Worm (Caenorhabditis elegans) whole organism, L1 larva: ENCODE measurements around the gene F10G7.10.

ENCODE experiments used
- C16A3.4 ChIP-seq: fragments of 150-350 bp; optimal IDR thresholded peaks from 2 replicates; lab custom pipeline; 2014; ENCODE audit warnings: missing biosample characterization, missing genetic modification characterization
- C34B4.2 ChIP-seq: sonication (generic microtip); optimal IDR thresholded peaks from 2 replicates; lab custom pipeline; 2017; ENCODE audit warnings: mild to moderate bottlenecking, missing genetic modification characterization, missing compliant biosample characterization
- F16B12.6 ChIP-seq: fragments of 150-350 bp; optimal IDR thresholded peaks from 2 replicates; lab custom pipeline; 2014; ENCODE audit warnings: missing biosample characterization, missing genetic modification characterization
- Y116A8C.19 ChIP-seq: sonication (generic microtip); optimal IDR thresholded peaks from 2 replicates; lab custom pipeline; 2016; ENCODE audit warnings: missing compliant biosample characterization, missing genetic modification characterization, borderline replicate concordance
- alr-1 ChIP-seq: fragments of 200-800 bp; sonication (Bioruptor generic); optimal IDR thresholded peaks from 2 replicates; lab custom pipeline; 2018; ENCODE audit warnings: borderline replicate concordance, mild to moderate bottlenecking, missing genetic modification characterization, missing compliant biosample characterization
- aly-2 ChIP-seq: fragments of 150-350 bp; optimal IDR thresholded peaks from 2 replicates; lab custom pipeline; 2014; ENCODE audit warnings: missing biosample characterization, missing genetic modification characterization
- ceh-63 ChIP-seq: fragments of 200-800 bp; sonication (Bioruptor generic); optimal IDR thresholded peaks from 2 replicates; lab custom pipeline; 2018; ENCODE audit warnings: mild to moderate bottlenecking, missing genetic modification characterization, missing compliant biosample characterization
- ceh-8 ChIP-seq: fragments of 200-800 bp; sonication (Bioruptor generic); optimal IDR thresholded peaks from 2 replicates; lab custom pipeline; 2018; ENCODE audit warnings: mild to moderate bottlenecking, missing genetic modification characterization, moderate library complexity, missing compliant biosample characterization
- ceh-82 ChIP-seq, 3 experiments: fragments of 150-350 bp in 1 of 3; sonication (generic microtip) in 2 of 3; optimal IDR thresholded peaks; 2 replicates each; lab custom pipeline; 2014 to 2017; ENCODE audit warnings: missing biosample characterization in 3 of 3, missing genetic modification characterization in 3 of 3
- ceh-88 ChIP-seq: fragments of 200-800 bp; sonication (Bioruptor generic); IDR thresholded peaks from 2 replicates; pipeline ENCODE4 v1.3.6; 2022; ENCODE audit warnings: missing genetic modification characterization, missing compliant biosample characterization
- ces-1 ChIP-seq: fragments of 150-350 bp; optimal IDR thresholded peaks from 2 replicates; lab custom pipeline; 2014; ENCODE audit warnings: missing biosample characterization, missing genetic modification reagents, missing genetic modification characterization
- dpl-1 ChIP-seq, 3 experiments: fragments of 150-350 bp in 2 of 3; sonication (generic microtip) in 1 of 3; optimal IDR thresholded peaks; 2 replicates each; lab custom pipeline; 2014 to 2017; ENCODE audit warnings: missing biosample characterization in 3 of 3, missing genetic modification characterization in 3 of 3, missing genetic modification reagents in 3 of 3
- dsc-1 ChIP-seq: sonication (generic microtip); optimal IDR thresholded peaks from 2 replicates; lab custom pipeline; 2016; ENCODE audit warnings: mild to moderate bottlenecking, missing genetic modification characterization, missing compliant biosample characterization
- efl-1 ChIP-seq, 4 experiments: fragments of 150-350 bp; optimal IDR thresholded peaks in 3 of 4; peaks in 1 of 4; 1 replicate in 1 of 4; 2 replicates in 3 of 4; lab custom pipeline; 2014; ENCODE audit warnings: missing biosample characterization in 2 of 4, missing genetic modification characterization in 2 of 4, missing genetic modification reagents in 2 of 4
- elt-2 ChIP-seq: sonication (generic microtip); optimal IDR thresholded peaks from 2 replicates; lab custom pipeline; 2016; ENCODE audit warnings: missing genetic modification characterization, mild to moderate bottlenecking, inconsistent platforms, missing compliant biosample characterization, missing genetic modification reagents
- elt-3 ChIP-seq, 6 experiments: fragments of 150-350 bp in 1 of 6; sonication (generic microtip); optimal IDR thresholded peaks; 2 replicates each; lab custom pipeline; 2017 to 2018; ENCODE audit warnings: missing biosample characterization in 6 of 6, missing genetic modification characterization in 6 of 6, inconsistent platforms in 1 of 6
- fkh-10 ChIP-seq: sonication (generic microtip); optimal IDR thresholded peaks from 2 replicates; lab custom pipeline; 2017; ENCODE audit warnings: missing biosample characterization, missing genetic modification reagents, missing genetic modification characterization
- fkh-4 ChIP-seq: sonication (generic microtip); optimal IDR thresholded peaks from 2 replicates; lab custom pipeline; 2016; ENCODE audit warnings: missing compliant biosample characterization, missing genetic modification characterization, borderline replicate concordance
- hlh-17 ChIP-seq: fragments of 200-800 bp; sonication (Bioruptor generic); optimal IDR thresholded peaks from 2 replicates; lab custom pipeline; 2018; ENCODE audit warnings: missing genetic modification characterization, mild to moderate bottlenecking, missing compliant biosample characterization, moderate library complexity, borderline replicate concordance
- jun-1 ChIP-seq: fragments of 150-350 bp; optimal IDR thresholded peaks from 2 replicates; lab custom pipeline; 2014; ENCODE audit warnings: missing biosample characterization, missing genetic modification reagents, missing genetic modification characterization
- lin-14 ChIP-seq: fragments of 200-800 bp; sonication (Bioruptor generic); optimal IDR thresholded peaks from 2 replicates; lab custom pipeline; 2018; ENCODE audit warnings: mild to moderate bottlenecking, missing genetic modification characterization, moderate library complexity, missing compliant biosample characterization
- lin-15B ChIP-seq: fragments of 150-350 bp; sonication (generic microtip); optimal IDR thresholded peaks from 3 replicates; lab custom pipeline; 2014; ENCODE audit warnings: missing biosample characterization, missing genetic modification characterization
- lin-35 ChIP-seq, 2 experiments: fragments of 150-350 bp; optimal IDR thresholded peaks; 2 replicates each; lab custom pipeline; 2014; ENCODE audit warnings: missing biosample characterization in 2 of 2, missing genetic modification characterization in 2 of 2, missing genetic modification reagents in 2 of 2
- lin-39 ChIP-seq: fragments of 150-350 bp; optimal IDR thresholded peaks from 2 replicates; lab custom pipeline; 2014; ENCODE audit warnings: missing biosample characterization, missing genetic modification reagents, missing genetic modification characterization
- lir-3 ChIP-seq: sonication (generic microtip); optimal IDR thresholded peaks from 2 replicates; lab custom pipeline; 2016; ENCODE audit warnings: mild to moderate bottlenecking, missing genetic modification characterization, moderate library complexity, missing compliant biosample characterization; ENCODE audit not compliant: poor library complexity
- lsy-2 ChIP-seq, 2 experiments: fragments of 150-350 bp; optimal IDR thresholded peaks; 2 replicates each; lab custom pipeline; 2014; ENCODE audit warnings: missing biosample characterization in 2 of 2, missing genetic modification characterization in 2 of 2
- mdl-1 ChIP-seq, 2 experiments: fragments of 150-350 bp; optimal IDR thresholded peaks; 2 replicates each; lab custom pipeline; 2014 to 2017; ENCODE audit warnings: missing biosample characterization in 2 of 2, missing genetic modification characterization in 2 of 2, inconsistent platforms in 1 of 2
- mef-2 ChIP-seq: fragments of 150-350 bp; optimal IDR thresholded peaks from 2 replicates; lab custom pipeline; 2014; ENCODE audit warnings: missing biosample characterization, missing genetic modification characterization
- nhr-11 ChIP-seq: fragments of 150-350 bp; optimal IDR thresholded peaks from 2 replicates; lab custom pipeline; 2014; ENCODE audit warnings: missing biosample characterization, missing genetic modification characterization
- nhr-12 ChIP-seq: sonication (generic microtip); optimal IDR thresholded peaks from 2 replicates; lab custom pipeline; 2017; ENCODE audit warnings: missing biosample characterization, missing genetic modification characterization
- nhr-19 ChIP-seq: fragments of 200-800 bp; sonication (Bioruptor generic); conservative IDR thresholded peaks from 2 replicates; pipeline ENCODE4 v1.3.6; 2022; ENCODE audit warnings: missing genetic modification characterization, missing compliant biosample characterization
- nhr-237 ChIP-seq: fragments of 150-350 bp; optimal IDR thresholded peaks from 2 replicates; lab custom pipeline; 2014; ENCODE audit warnings: missing biosample characterization, missing genetic modification characterization
- nhr-28 ChIP-seq: fragments of 150-350 bp; optimal IDR thresholded peaks from 2 replicates; lab custom pipeline; 2014; ENCODE audit warnings: missing biosample characterization, missing genetic modification characterization
- nhr-47 ChIP-seq: sonication (generic microtip); optimal IDR thresholded peaks from 2 replicates; lab custom pipeline; 2016; ENCODE audit warnings: mild to moderate bottlenecking, missing genetic modification characterization, moderate library complexity, missing compliant biosample characterization
- nhr-71 ChIP-seq: sonication (generic microtip); optimal IDR thresholded peaks from 2 replicates; lab custom pipeline; 2016; ENCODE audit warnings: mild to moderate bottlenecking, missing genetic modification characterization, moderate library complexity, missing compliant biosample characterization
- nhr-84 ChIP-seq: sonication (generic microtip); optimal IDR thresholded peaks from 2 replicates; lab custom pipeline; 2017; ENCODE audit warnings: missing biosample characterization, missing genetic modification characterization
- nhr-85 ChIP-seq: sonication (generic microtip); peaks from one replicate; lab custom pipeline; 2016; ENCODE audit warnings: missing genetic modification characterization, inconsistent platforms, missing compliant biosample characterization
- nhr-90 ChIP-seq: sonication (generic microtip); optimal IDR thresholded peaks from 2 replicates; lab custom pipeline; 2016; ENCODE audit warnings: mild to moderate bottlenecking, missing genetic modification characterization, missing compliant biosample characterization; ENCODE audit not compliant: poor library complexity
- pag-3 ChIP-seq: sonication (generic microtip); optimal IDR thresholded peaks from 2 replicates; lab custom pipeline; 2017; ENCODE audit warnings: missing genetic modification characterization, mild to moderate bottlenecking, missing compliant biosample characterization, antibody characterized with exemption, borderline replicate concordance; ENCODE audit not compliant: insufficient read depth
- pqm-1 ChIP-seq: sonication (generic microtip); optimal IDR thresholded peaks from 3 replicates; lab custom pipeline; 2017; ENCODE audit warnings: missing biosample characterization, missing genetic modification characterization
- skn-1 ChIP-seq: fragments of 150-350 bp; optimal IDR thresholded peaks from 2 replicates; lab custom pipeline; 2014; ENCODE audit warnings: missing biosample characterization, missing genetic modification characterization
- snpc-4 ChIP-seq: fragments of 150-350 bp; optimal IDR thresholded peaks from 2 replicates; lab custom pipeline; 2014; ENCODE audit warnings: missing biosample characterization, missing genetic modification characterization
- sox-4 ChIP-seq: sonication (generic microtip); optimal IDR thresholded peaks from 2 replicates; lab custom pipeline; 2016; ENCODE audit warnings: missing genetic modification characterization, missing compliant biosample characterization
- sptf-1 ChIP-seq: fragments of 150-350 bp; optimal IDR thresholded peaks from 2 replicates; lab custom pipeline; 2014; ENCODE audit warnings: missing biosample characterization, missing genetic modification characterization
- swsn-7 ChIP-seq: sonication (generic microtip); optimal IDR thresholded peaks from 2 replicates; lab custom pipeline; 2016; ENCODE audit warnings: missing genetic modification characterization, missing compliant biosample characterization
- unc-30 ChIP-seq: sonication (generic microtip); optimal IDR thresholded peaks from 2 replicates; lab custom pipeline; 2017; ENCODE audit warnings: missing biosample characterization, missing genetic modification characterization
- unc-98 ChIP-seq: fragments of 200-800 bp; sonication (Bioruptor generic); IDR thresholded peaks from 2 replicates; pipeline ENCODE4 v1.3.6; 2022; ENCODE audit warnings: missing genetic modification characterization, missing compliant biosample characterization
- zag-1 ChIP-seq: fragments of 150-350 bp; optimal IDR thresholded peaks from 2 replicates; lab custom pipeline; 2014; ENCODE audit warnings: missing biosample characterization, missing genetic modification characterization
- zip-4 ChIP-seq: fragments of 200-800 bp; sonication (Bioruptor generic); optimal IDR thresholded peaks from 2 replicates; lab custom pipeline; 2018; ENCODE audit warnings: mild to moderate bottlenecking, missing genetic modification characterization, moderate library complexity, missing compliant biosample characterization
- ztf-11 ChIP-seq, 2 experiments: sonication (generic microtip); optimal IDR thresholded peaks; 2 replicates each; lab custom pipeline; 2016 to 2017; ENCODE audit warnings: missing genetic modification characterization in 2 of 2, missing biosample characterization in 1 of 2, missing compliant biosample characterization in 1 of 2
- ztf-4 ChIP-seq: fragments of 150-350 bp; optimal IDR thresholded peaks from 2 replicates; lab custom pipeline; 2014; ENCODE audit warnings: missing biosample characterization, missing genetic modification characterization

Gene F10G7.10

DNA sequence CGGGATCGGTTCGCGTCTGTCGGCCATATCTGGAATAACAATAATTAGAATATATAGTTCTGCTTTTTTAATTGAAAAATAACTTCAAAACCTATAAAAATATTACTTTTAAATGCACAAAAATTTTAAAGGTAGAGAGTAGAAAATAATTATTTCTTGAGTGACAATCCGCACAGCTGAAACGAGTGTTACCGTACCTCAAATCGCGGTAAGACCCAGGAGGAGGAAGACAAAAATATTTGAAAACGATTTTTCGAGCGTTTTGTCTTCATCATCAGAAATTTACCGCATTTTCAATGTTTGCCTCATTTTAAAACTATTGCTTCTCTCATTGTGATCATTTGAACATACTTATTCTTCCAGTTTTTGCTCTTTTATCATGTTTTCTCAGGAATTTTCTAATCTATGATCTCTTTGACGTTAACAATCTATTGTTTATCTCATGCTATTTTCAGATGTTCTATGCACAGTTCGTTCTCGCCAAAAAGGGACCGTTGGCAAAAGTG is 27.7 kb downstream of the F10G7.10 start, which contains the start of the genes rpn-5 and scc-1:
TSS of gene rpn-5 (minus strand) at position 162 of the 506 bp plus-strand sequence.
TSS of gene scc-1 (plus strand) at position 456 of the 506 bp plus-strand sequence.
- TF ChIP-seq zip-4 (GFP tag; lab: Kevin White, UChicago): no peak
- no peak for TF ChIP-seq nhr-237
- TF ChIP-seq mdl-1 (tag; optimal IDR thresholded peaks at IDR 0.05; lab: Kevin White, UChicago): peak in 1 of 2 experiments; percentile 49
- TF ChIP-seq efl-1 (optimal IDR thresholded peaks at IDR 0.05; lab: Kevin White, UChicago): peak; percentile 93 to 96
- peak; percentile 94 to 99 for TF ChIP-seq efl-1 (GFP tag; optimal IDR thresholded peaks at IDR 0.05 in 1 of 2; lab: Kevin White, UChicago)
- TF ChIP-seq mef-2 (tag; lab: Kevin White, UChicago): no peak
- TF ChIP-seq dpl-1 (GFP tag; optimal IDR thresholded peaks at IDR 0.05; lab: Kevin White, UChicago): peak; percentile 91 to 95 (median 91)
- TF ChIP-seq ceh-82 (tag; optimal IDR thresholded peaks at IDR 0.05; lab: Kevin White, UChicago): peak in 2 of 3 experiments; percentile 59 to 81
- TF ChIP-seq ceh-63: no peak
- TF ChIP-seq fkh-10: no peak
- peak; percentile 45 for TF ChIP-seq ceh-8 (GFP tag; lab: Kevin White, UChicago)
- peak in 1 of 2 experiments; percentile 15 for TF ChIP-seq ztf-11 (tag; optimal IDR thresholded peaks at IDR 0.05; lab: Kevin White, UChicago)
- peak; percentile 99 to 100 for TF ChIP-seq lsy-2 (tag; optimal IDR thresholded peaks at IDR 0.05; lab: Kevin White, UChicago)
- TF ChIP-seq skn-1 (tag; lab: Kevin White, UChicago): peak; percentile 100
- TF ChIP-seq lir-3 (tag; lab: Kevin White, UChicago): peak; percentile 66
- no peak for TF ChIP-seq C34B4.2 (tag; lab: Kevin White, UChicago)
- peak; percentile 24 for TF ChIP-seq snpc-4 (tag; lab: Kevin White, UChicago)
- TF ChIP-seq nhr-47 (tag; lab: Kevin White, UChicago): peak; percentile 75
- no peak for TF ChIP-seq sptf-1 (tag; lab: Kevin White, UChicago)
- peak; percentile 56 for TF ChIP-seq lin-39 (tag; lab: Kevin White, UChicago)
- no peak for TF ChIP-seq aly-2
- TF ChIP-seq alr-1 (tag; lab: Kevin White, UChicago): no peak
- peak; percentile 31 for TF ChIP-seq nhr-85 (tag; lab: Kevin White, UChicago)
- TF ChIP-seq elt-2 (tag; lab: Kevin White, UChicago): peak; percentile 32
- no peak for TF ChIP-seq pag-3
- peak; percentile 81 for TF ChIP-seq nhr-71
- peak; percentile 22; the same call in 1 of the 2 replicates for TF ChIP-seq ceh-88 (GFP tag; lab: Robert Waterston, UW)
- peak; percentile 58 for TF ChIP-seq nhr-90 (tag; lab: Kevin White, UChicago)
- no peak for TF ChIP-seq nhr-28
- no peak for TF ChIP-seq fkh-4 (tag; lab: Kevin White, UChicago)
- no peak for TF ChIP-seq unc-98 (GFP tag; lab: Robert Waterston, UW)
- peak; percentile 63 for TF ChIP-seq lin-14 (GFP tag; lab: Kevin White, UChicago)
- no peak for TF ChIP-seq ces-1 (GFP tag; lab: Kevin White, UChicago)
- TF ChIP-seq nhr-19 (GFP tag; lab: Robert Waterston, UW): peak; percentile 70
- TF ChIP-seq zag-1 (tag; lab: Kevin White, UChicago): no peak
- TF ChIP-seq dsc-1 (tag; lab: Kevin White, UChicago): peak; percentile 58
- TF ChIP-seq unc-30 (tag; lab: Kevin White, UChicago): no peak
- peak; percentile 84 for TF ChIP-seq C16A3.4 (tag; lab: Kevin White, UChicago)
- TF ChIP-seq Y116A8C.19 (tag; lab: Kevin White, UChicago): no peak
- no peak for TF ChIP-seq hlh-17 (GFP tag; lab: Kevin White, UChicago)
- no peak for TF ChIP-seq nhr-12 (tag; lab: Kevin White, UChicago)
- TF ChIP-seq ztf-4 (tag; lab: Kevin White, UChicago): peak; percentile 17
- no peak for TF ChIP-seq pqm-1 (tag; lab: Kevin White, UChicago)
- TF ChIP-seq nhr-11: peak; percentile 50
- no peak for TF ChIP-seq sox-4 (tag; lab: Kevin White, UChicago)
- peak in 2 of 6 experiments; percentile 57 to 64 for TF ChIP-seq elt-3 (tag; optimal IDR thresholded peaks at IDR 0.05; lab: Kevin White, UChicago)
- TF ChIP-seq F16B12.6: peak; percentile 44
- peak; percentile 92 to 97 for TF ChIP-seq lin-35 (GFP tag; optimal IDR thresholded peaks at IDR 0.05; lab: Kevin White, UChicago)
- peak; percentile 66 for TF ChIP-seq lin-15B (tag; lab: Kevin White, UChicago)
- TF ChIP-seq swsn-7 (tag; lab: Kevin White, UChicago): peak; percentile 66
- peak; percentile 10 for TF ChIP-seq jun-1 (tag; lab: Kevin White, UChicago)
- no peak for TF ChIP-seq nhr-84
